Worm (Caenorhabditis elegans) whole organism, early embryonic: Measurements from ENCODE around the gene F46C3.2.

ENCODE experiments used
- B0310.2 ChIP-seq: sonication (generic microtip); optimal IDR thresholded peaks from 2 replicates; lab custom pipeline; 2016; ENCODE audit warnings: mild to moderate bottlenecking, missing genetic modification characterization, missing compliant biosample characterization
- F13C5.2 ChIP-seq: sonication (generic microtip); optimal IDR thresholded peaks from 2 replicates; lab custom pipeline; 2017; ENCODE audit warnings: mild to moderate bottlenecking, missing genetic modification characterization, inconsistent platforms, missing compliant biosample characterization
- ama-1 ChIP-seq: fragments of 150-350 bp; optimal IDR thresholded peaks from 2 replicates; lab custom pipeline; 2014
- ceh-13 ChIP-seq: fragments of 200-800 bp; sonication (Bioruptor generic); optimal IDR thresholded peaks from 2 replicates; lab custom pipeline; 2018; ENCODE audit warnings: mild to moderate bottlenecking, missing genetic modification characterization, missing compliant biosample characterization
- ceh-36 ChIP-seq: sonication (generic microtip); optimal IDR thresholded peaks from 2 replicates; lab custom pipeline; 2016; ENCODE audit warnings: missing genetic modification characterization, inconsistent platforms, missing compliant biosample characterization
- ets-7 ChIP-seq: sonication (generic microtip); optimal IDR thresholded peaks from 2 replicates; lab custom pipeline; 2016; ENCODE audit warnings: missing genotype, missing genetic modification characterization, missing compliant biosample characterization
- flt-1 ChIP-seq: fragments of 200-800 bp; sonication (Bioruptor generic); IDR thresholded peaks from 2 replicates; pipeline ENCODE4 v1.3.6; 2022; ENCODE audit warnings: missing genetic modification characterization, missing compliant biosample characterization
- hmbx-1 ChIP-seq: sonication (generic microtip); optimal IDR thresholded peaks from 2 replicates; lab custom pipeline; 2016; ENCODE audit warnings: mild to moderate bottlenecking, missing genetic modification characterization, missing compliant biosample characterization
- hmg-4 ChIP-seq: fragments of 200-800 bp; sonication (Bioruptor generic); optimal IDR thresholded peaks from 2 replicates; lab custom pipeline; 2018; ENCODE audit warnings: mild to moderate bottlenecking, missing genetic modification characterization, missing compliant biosample characterization
- hnd-1 ChIP-seq: sonication (generic microtip); optimal IDR thresholded peaks from 2 replicates; lab custom pipeline; 2016; ENCODE audit warnings: missing genetic modification characterization, missing compliant biosample characterization
- pes-1 ChIP-seq: fragments of 200-800 bp; sonication (Bioruptor generic); IDR thresholded peaks from 2 replicates; pipeline ENCODE4 v1.3.6; 2022; ENCODE audit warnings: missing genetic modification reagents, missing genetic modification characterization, missing compliant biosample characterization
- scrt-1 ChIP-seq: fragments of 200-800 bp; sonication (Bioruptor generic); IDR thresholded peaks from 2 replicates; pipeline ENCODE4 v1.3.6; 2022; ENCODE audit warnings: missing genetic modification characterization, missing compliant biosample characterization
- sea-1 ChIP-seq: fragments of 200-800 bp; sonication (Bioruptor generic); conservative IDR thresholded peaks from 2 replicates; pipeline ENCODE4 v1.3.6; 2022; ENCODE audit warnings: missing genetic modification characterization, missing compliant biosample characterization
- tbx-11 ChIP-seq: fragments of 200-800 bp; sonication (Bioruptor generic); IDR thresholded peaks from 2 replicates; pipeline ENCODE4 v1.3.6; 2022; ENCODE audit warnings: missing genetic modification characterization, missing compliant biosample characterization
- tbx-37 ChIP-seq: fragments of 200-800 bp; sonication (Bioruptor generic); conservative IDR thresholded peaks from 2 replicates; pipeline ENCODE4 v1.3.6; 2022; ENCODE audit warnings: missing genetic modification reagents, missing genetic modification characterization, missing compliant biosample characterization
- tra-4 ChIP-seq: sonication (generic microtip); optimal IDR thresholded peaks from 2 replicates; lab custom pipeline; 2017; ENCODE audit warnings: missing genetic modification characterization, missing compliant biosample characterization

F46C3.2 gene

ce11 chrX:11384534-11385441 is 33.8 kb downstream of the F46C3.2 start, which contains the start of the genes F08B12.11 and prmn-1:
TSS of gene F08B12.11 (plus strand) at chrX:11385054.
TSS of gene prmn-1 (plus strand) at chrX:11385084.
- TF ChIP-seq hmbx-1 (tag; lab: Kevin White, UChicago) (no peak), tbx-37 (peak; percentile 40; the same call in 1 of the 2 replicates)

ce11 chrX:11383359-11383758 is 35.2 kb downstream of the F46C3.2 start:
- TF ChIP-seq F13C5.2 = no peak

ce11 chrX:11379135-11379781 is 39.3 kb downstream of the F46C3.2 start:
- peak; percentile 43 for TF ChIP-seq hmg-4 (GFP tag; lab: Kevin White, UChicago)
- TF ChIP-seq ceh-36 (tag; lab: Kevin White, UChicago) = no peak

ce11 chrX:11377370-11377769 is 41.2 kb downstream of the F46C3.2 start, which contains the start of gene tni-1:
TSS of gene tni-1 (minus strand) at chrX:11377470.
- TF ChIP-seq hnd-1 = no peak
- no peak for TF ChIP-seq B0310.2
- no peak for TF ChIP-seq ceh-13 (GFP tag; lab: Kevin White, UChicago)

- TF ChIP-seq ets-7 (no peak), pes-1 (no peak), hnd-1 (no peak), sea-1 (GFP tag; lab: Robert Waterston, UW) (no peak), flt-1 (GFP tag; lab: Robert Waterston, UW) (no peak), ama-1 (lab: Kevin White, UChicago) (no peak), hmbx-1 (tag; lab: Kevin White, UChicago) (no peak)
These were observed 43.1 kb downstream of the F46C3.2 start, which contains the start of gene F42E11.3 for ce11 chrX:11375509-11375908. TSS of gene F42E11.3 (minus strand) at chrX:11375609.

- TF ChIP-seq B0310.2 (no peak), hnd-1 (no peak), ceh-13 (GFP tag; lab: Kevin White, UChicago) (no peak), hmg-4 (GFP tag; lab: Kevin White, UChicago) (no peak), scrt-1 (no peak)
These were observed 48.5 kb downstream of the F46C3.2 start for ce11 chrX:11370090-11370489.

- TF ChIP-seq hmbx-1 (tag; lab: Kevin White, UChicago) (no peak), ets-7 (no peak), hmg-4 (GFP tag; lab: Kevin White, UChicago) (peak; percentile 29), ceh-13 (GFP tag; lab: Kevin White, UChicago) (no peak), ama-1 (lab: Kevin White, UChicago) (no peak), flt-1 (GFP tag; lab: Robert Waterston, UW) (no peak)
These were observed 49.7 kb downstream of the F46C3.2 start for ce11 chrX:11368845-11369244.

- TF ChIP-seq hmbx-1 (tag; lab: Kevin White, UChicago) (no peak), ceh-13 (GFP tag; lab: Kevin White, UChicago) (no peak), F13C5.2 (no peak), flt-1 (GFP tag; lab: Robert Waterston, UW) (no peak), ceh-36 (tag; lab: Kevin White, UChicago) (no peak), hnd-1 (no peak), ama-1 (lab: Kevin White, UChicago) (no peak), scrt-1 (no peak), ets-7 (no peak), sea-1 (GFP tag; lab: Robert Waterston, UW) (no peak)
These were observed 50.1 kb downstream of the F46C3.2 start, which contains the start of gene ttyh-1 for ce11 chrX:11368417-11368816. TSS of gene ttyh-1 (plus strand) at chrX:11368717.

- no peak for TF ChIP-seq ceh-13 (GFP tag; lab: Kevin White, UChicago)
- no peak for TF ChIP-seq flt-1 (GFP tag; lab: Robert Waterston, UW)
- no peak for TF ChIP-seq scrt-1
- TF ChIP-seq ama-1 (lab: Kevin White, UChicago) = no peak
- TF ChIP-seq F13C5.2 = no peak
- no peak for TF ChIP-seq hnd-1
- no peak for TF ChIP-seq tra-4 (tag; lab: Kevin White, UChicago)
- TF ChIP-seq tbx-37 = no peak
- TF ChIP-seq B0310.2 = no peak
- TF ChIP-seq tbx-11 (GFP tag; lab: Robert Waterston, UW) = no peak
- TF ChIP-seq ceh-36 (tag; lab: Kevin White, UChicago) = no peak
These were observed 50.9 kb downstream of the F46C3.2 start for ce11 chrX:11367640-11368039.
